Worm (Caenorhabditis elegans): ENCODE measurements around the gene lact-9.

Gene lact-9

ce11 chrIV:13785545-13785944 lies at the start of gene lact-9:
Gene lact-9 (minus strand): TSS chrIV:13785645.
- TF ChIP-seq unc-62 (GFP tag; optimal IDR thresholded peaks at IDR 0.05) = no peak

DNA sequence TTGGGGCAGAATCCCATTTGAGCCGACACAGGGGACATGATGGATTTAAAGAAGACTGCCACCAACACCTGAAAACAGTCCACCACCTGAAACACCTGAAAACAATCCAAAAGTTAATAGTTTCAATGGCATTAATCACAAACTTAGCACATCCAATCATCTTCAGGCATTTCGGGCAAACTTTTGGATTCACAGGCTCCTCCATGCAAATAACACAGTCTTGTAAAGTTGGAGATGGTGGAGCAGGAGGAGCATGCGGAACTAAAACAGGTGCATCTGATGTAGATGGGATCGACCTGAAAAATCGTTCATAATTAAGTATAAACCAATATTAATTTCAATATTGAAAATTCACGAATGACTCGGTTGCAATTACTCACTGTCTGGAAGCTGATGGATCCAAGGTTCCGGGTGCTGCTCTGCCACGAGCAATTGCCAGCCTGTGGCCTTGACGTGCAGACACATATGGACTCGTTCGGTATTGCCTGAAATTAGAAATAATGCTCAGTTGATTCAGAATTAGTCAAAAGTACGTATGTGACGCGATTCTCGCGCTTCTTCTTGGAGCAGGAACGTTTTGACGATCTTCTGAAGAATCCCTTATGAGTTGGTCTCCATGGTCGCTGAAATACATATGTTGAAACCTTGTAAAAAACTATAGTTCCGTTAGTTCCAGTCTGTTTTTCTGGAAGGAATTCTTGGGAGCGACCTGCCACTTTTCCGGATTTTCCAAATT lies 49.1 kb upstream of the lact-9 start:
- TF ChIP-seq unc-62 (GFP tag; optimal IDR thresholded peaks at IDR 0.05) = no peak

ce11 chrIV:13827586-13827985 lies 42.1 kb upstream of the lact-9 start, which contains the start of gene rga-5:
Gene rga-5 (plus strand): TSS chrIV:13827886.
- no peak for TF ChIP-seq unc-62 (GFP tag; optimal IDR thresholded peaks at IDR 0.05)

DNA sequence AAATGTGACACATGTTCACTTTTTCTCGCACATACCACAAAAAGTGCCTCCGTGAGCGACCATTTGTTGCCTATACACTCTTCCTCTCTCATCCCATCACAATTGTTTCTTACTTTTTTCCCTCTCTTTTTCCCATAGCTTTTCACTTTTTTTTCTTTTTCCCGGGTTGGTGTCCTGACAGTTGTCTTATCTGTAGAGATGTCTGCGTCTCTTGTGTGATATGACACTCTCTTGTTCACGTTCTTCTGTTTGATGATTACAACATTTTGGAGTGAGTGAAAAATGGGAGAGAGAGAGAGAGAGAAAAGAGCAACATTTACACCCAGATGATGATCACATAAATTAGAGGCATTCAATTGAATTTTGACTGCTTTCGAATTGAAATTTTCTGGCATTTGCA lies 40.9 kb upstream of the lact-9 start:
- TF ChIP-seq unc-62 (GFP tag; optimal IDR thresholded peaks at IDR 0.05) = no peak

- no peak for TF ChIP-seq unc-62 (GFP tag; optimal IDR thresholded peaks at IDR 0.05)
These were observed 35.4 kb upstream of the lact-9 start, which contains the start of gene Y45F10D.15 for ce11 chrIV:13820862-13821261. Gene Y45F10D.15 (minus strand): TSS chrIV:13820962.

DNA sequence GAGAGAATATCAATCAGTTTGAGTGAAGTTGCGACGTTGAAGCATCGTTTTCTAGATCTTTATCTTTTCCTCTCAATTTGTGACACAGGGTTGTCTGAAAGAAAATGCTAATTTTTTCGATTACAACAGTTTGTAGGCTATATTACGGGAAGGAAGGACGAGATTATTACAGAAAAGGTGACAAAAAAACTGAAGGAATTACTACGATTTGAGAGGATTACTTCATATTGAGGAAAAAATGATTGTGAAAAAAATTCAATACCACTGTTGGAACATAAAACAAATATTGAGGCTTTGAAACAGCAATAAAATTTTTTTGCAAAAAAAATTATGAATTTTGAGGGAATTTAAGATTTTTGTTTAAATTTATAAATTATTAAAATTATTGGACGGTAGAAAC lies 22.3 kb upstream of the lact-9 start, which contains the start of gene Y45F10D.14:
Y45F10D.14 (minus strand) TSS at position 101 of the 400 bp plus-strand sequence.
- TF ChIP-seq unc-62 (GFP tag; optimal IDR thresholded peaks at IDR 0.05) = no peak

- no peak for TF ChIP-seq unc-62 (GFP tag; optimal IDR thresholded peaks at IDR 0.05)
These were observed 12.5 kb upstream of the lact-9 start, which contains the start of gene Y45F10D.6 for ce11 chrIV:13797859-13798374. Gene Y45F10D.6 (minus strand): TSS chrIV:13797909.

DNA sequence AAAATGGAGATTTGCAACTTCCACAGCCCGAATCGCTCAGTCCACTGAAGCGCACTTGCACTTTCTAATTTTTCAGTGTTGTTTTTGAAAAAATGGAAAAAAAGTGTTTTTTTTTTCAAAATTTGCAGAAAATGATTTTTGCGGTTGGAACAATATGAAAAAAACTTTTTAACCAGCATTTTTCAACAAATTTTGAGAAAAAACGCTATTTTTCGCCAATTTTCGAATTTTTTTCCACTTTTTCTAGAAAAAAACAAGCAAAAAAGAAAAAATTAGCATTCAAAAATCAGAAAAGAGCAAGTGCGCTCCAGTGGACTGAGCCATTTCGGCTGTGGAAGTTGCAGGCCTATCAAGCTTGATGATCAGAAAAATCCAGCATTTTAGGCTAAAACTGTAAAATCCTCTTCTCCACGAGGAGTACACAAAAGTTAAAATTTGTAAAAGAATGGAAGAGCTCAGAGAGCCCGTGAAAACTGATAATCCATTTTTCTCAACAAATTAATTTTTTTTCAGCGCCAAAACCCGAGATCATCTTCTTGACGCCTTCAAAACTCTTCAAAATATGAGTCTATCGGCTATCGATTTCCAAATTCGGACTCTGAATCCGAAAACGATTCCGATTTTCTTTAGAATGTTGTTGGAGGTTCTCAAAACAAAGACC lies 9.9 kb upstream of the lact-9 start:
- TF ChIP-seq unc-62 (GFP tag; optimal IDR thresholded peaks at IDR 0.05) = no peak

DNA sequence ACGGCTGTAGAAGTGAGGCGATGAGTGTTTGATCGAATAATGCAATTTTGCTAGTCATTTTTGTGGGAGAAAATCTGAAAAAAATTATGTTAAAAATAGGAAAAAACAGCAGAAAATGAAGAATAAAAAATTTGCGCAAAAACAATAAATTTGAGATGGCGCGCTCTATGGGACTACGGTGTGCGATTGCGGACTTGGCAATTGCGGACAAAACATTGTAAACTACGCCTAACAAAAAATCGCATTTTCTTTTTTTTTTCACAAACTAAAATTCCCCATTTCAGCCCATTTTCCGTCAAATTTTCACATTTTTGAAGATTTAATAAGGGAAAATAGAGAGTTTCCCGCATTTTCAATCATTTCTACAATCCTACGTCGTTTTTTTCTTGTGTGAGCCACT lies 3.2 kb upstream of the lact-9 start, which contains the start of the genes sas-6 and Y45F10D.7:
sas-6 (minus strand) TSS at position 80 of the 400 bp plus-strand sequence.
Y45F10D.7 (plus strand) TSS at position 256 of the 400 bp plus-strand sequence.
- TF ChIP-seq unc-62 (GFP tag; optimal IDR thresholded peaks at IDR 0.05) = no peak

DNA sequence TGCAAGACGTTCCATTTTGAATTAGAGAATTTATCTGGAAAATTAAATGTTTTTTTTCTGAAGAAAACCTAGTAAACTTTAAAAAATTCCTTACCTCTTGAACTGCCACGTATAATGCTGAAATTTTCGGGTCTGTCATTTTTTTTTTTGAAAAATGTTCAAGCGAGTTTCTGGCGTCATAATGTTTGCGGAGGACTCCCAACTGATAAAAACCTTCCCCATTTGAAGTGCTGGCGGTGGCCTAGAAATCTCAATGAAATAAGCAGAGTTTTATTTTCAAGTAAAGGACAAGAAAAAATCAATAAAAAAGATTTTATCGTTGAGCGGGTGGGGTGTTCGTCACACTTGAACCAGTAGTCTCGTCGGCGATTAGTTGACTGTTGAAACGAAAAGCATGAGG lies 1.2 kb upstream of the lact-9 start, which contains the start of gene icap-1:
icap-1 (minus strand) TSS at position 272 of the 400 bp plus-strand sequence.
- TF ChIP-seq unc-62 (GFP tag; optimal IDR thresholded peaks at IDR 0.05) = no peak

ce11 chrIV:13784774-13785173 lies 671 bp downstream of the lact-9 start:
- TF ChIP-seq unc-62 (GFP tag; optimal IDR thresholded peaks at IDR 0.05) = no peak

DNA sequence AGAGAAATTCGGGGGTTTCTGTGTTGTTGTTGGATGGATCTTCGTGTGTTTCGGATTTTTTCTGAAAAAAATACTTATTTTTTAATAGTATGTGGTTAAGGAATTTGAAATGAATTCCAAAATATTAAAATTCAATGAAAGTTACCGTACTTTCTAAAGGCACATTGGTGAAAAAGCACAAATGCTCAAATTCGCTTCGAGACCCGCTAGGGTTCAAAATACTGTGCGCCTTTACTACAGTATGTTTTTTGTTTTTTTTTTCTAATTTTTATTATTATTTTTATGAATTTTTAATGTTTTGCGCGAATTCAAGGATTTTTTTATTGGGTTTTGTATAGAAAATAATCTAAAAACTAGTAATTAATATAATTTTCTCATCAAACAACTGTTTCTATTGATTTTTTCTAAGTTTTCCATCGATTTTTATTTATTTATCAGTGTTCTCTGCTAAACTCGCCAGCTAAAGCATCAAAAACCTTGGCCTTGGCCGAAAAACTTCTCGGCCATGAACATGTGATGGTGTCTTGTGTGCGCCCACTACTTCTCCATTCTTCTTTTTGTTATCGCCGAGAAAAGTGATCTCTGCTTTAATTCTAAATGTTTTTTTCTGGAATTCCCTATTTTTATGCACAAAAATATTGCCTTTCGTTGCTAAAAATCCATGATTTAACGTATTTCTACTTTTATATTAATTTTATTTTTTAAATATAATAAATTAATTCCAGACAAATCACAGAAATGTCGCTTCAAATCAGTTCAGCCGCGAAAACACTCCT lies 2.0 kb downstream of the lact-9 start, which contains the start of gene iscu-1:
iscu-1 (plus strand) TSS at position 726 of the 776 bp plus-strand sequence.
- no peak for TF ChIP-seq unc-62 (GFP tag; optimal IDR thresholded peaks at IDR 0.05)

ce11 chrIV:13782319-13782718 lies 3.1 kb downstream of the lact-9 start:
- TF ChIP-seq unc-62 (GFP tag; optimal IDR thresholded peaks at IDR 0.05) = no peak

DNA sequence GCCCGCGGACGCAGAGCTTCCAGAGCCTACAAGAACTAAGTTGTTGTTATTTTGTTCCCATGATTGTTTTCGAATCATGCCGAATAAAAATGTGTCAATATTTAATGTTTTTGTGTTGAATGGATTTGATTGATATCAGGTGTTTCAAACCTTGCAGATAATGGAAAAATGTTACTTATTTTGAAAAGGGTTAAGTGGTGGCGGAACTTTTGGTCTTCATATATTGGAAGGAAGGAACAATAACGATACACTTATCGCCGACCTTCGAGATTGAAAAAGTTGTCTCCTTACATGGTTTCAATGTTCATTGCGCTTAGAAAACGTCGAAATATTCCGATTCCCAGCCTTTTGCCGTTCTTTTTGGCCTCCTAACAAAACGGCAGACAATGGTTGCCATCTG lies 6.7 kb downstream of the lact-9 start, which contains the start of gene gly-10:
gly-10 (plus strand) TSS at position 387 of the 400 bp plus-strand sequence.
- no peak for TF ChIP-seq unc-62 (GFP tag; optimal IDR thresholded peaks at IDR 0.05)

DNA sequence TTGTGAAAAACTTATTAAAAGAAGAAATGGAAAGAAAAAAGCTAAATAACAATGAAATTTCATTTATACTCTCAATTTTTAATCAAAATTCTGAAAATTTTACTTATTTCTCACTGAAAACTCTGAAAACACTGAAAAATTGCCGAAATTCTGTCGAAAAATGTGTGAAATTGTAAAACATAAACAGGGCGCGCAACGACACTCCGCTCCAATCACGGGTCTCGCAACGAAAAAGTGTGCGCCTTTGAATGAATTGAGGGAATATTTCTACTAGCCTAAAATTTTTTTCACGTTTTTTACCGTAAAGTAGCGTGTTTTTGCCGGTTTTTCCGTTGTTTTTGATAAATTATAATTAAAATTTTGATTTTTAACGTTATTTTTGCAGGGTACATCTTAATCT lies 8.0 kb downstream of the lact-9 start, which contains the start of gene rpl-18:
rpl-18 (plus strand) TSS at position 386 of the 400 bp plus-strand sequence.
- no peak for TF ChIP-seq unc-62 (GFP tag; optimal IDR thresholded peaks at IDR 0.05)

Measured in whole organism, dauer.